Fruit fly (Drosophila melanogaster): ENCODE results near the gene capt.

Gene capt

dm6 chr2L:1118149-1118548 is 39.9 kb downstream of the capt start:
- TF ChIP-seq CG8478 (optimal IDR thresholded peaks at IDR 0.05) (no peak), CTCF (optimal IDR thresholded peaks at IDR 0.05) (peak; percentile 11 to 51)

dm6 chr2L:1116661-1117322 is 41.3 kb downstream of the capt start:
- TF ChIP-seq CTCF (optimal IDR thresholded peaks at IDR 0.05) (no peak), CG8478 (optimal IDR thresholded peaks at IDR 0.05) (no peak)

- no peak for TF ChIP-seq CG8478 (optimal IDR thresholded peaks at IDR 0.05)
- no peak for TF ChIP-seq CTCF (optimal IDR thresholded peaks at IDR 0.05)
These were observed 43.8 kb downstream of the capt start for dm6 chr2L:1114230-1114629.

dm6 chr2L:1112641-1113040 is 45.4 kb downstream of the capt start, which contains the start of gene CG14340:
Gene CG14340 (plus strand): TSS chr2L:1112941.
- TF ChIP-seq CTCF (optimal IDR thresholded peaks at IDR 0.05) (no peak), CG8478 (optimal IDR thresholded peaks at IDR 0.05) (no peak)

dm6 chr2L:1108029-1108688 is 49.9 kb downstream of the capt start, which contains the start of the genes PolrMT and CG14339:
Gene PolrMT (minus strand): TSS chr2L:1108373.
Gene CG14339 (plus strand): TSS chr2L:1108540.
- peak in 1 of 2 experiments; percentile 18 for TF ChIP-seq CTCF (optimal IDR thresholded peaks at IDR 0.05)
- TF ChIP-seq CG8478 (optimal IDR thresholded peaks at IDR 0.05), result no peak

- TF ChIP-seq CTCF (optimal IDR thresholded peaks at IDR 0.05) (no peak), CG8478 (optimal IDR thresholded peaks at IDR 0.05) (no peak)
These were observed 55.7 kb downstream of the capt start, which contains the start of gene CG4629 for dm6 chr2L:1102349-1102748. Gene CG4629 (minus strand): TSS chr2L:1102504.

All from S2 (cell line).